ENCODE assay signal across 4 fruit fly cellular contexts in the genomic region with DNA sequence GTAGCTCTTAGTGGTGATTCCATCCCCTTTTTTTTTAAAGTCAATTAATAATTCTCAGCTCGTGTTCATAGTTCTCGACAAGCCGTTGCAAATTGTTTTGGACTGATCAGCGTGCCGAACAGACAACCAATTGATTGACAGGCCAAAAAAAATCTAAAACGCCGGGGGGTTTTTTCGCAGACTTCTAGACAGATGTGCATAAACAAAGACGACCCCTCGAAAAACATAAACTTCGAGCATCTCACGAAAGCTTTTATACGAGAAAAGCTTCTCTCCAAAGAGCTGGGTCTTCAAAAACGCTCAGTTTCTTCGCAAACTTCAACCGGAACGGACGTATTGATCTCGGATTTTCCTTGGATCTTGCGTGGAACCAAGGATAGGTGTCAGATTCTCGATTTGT.
TF ChIP-seq lines count a peak whose summit lies in the region.

A gene (plus strand): TSS at position 301 of the 400 bp plus-strand sequence.

- no peak for TF ChIP-seq CTCF in whole organism, embryonic (GFP tag; optimal IDR thresholded peaks at IDR 0.05; lab: Kevin White, UChicago)

TF ChIP-seq in whole organism, embryonic, 481 proteins besides CTCF, POLR2A, EP300 and RAD21:
- TF ChIP-seq Ets65A (GFP tag; lab: Kevin White, UChicago) (no peak), otp (GFP tag; IDR thresholded peaks at IDR 0.05; lab: Robert Waterston, UW) (0 out of 3 replicates have a peak, but pooled peaks have one; percentile 11), CG15514 (GFP tag; optimal IDR thresholded peaks at IDR 0.05; lab: Kevin White, UChicago) (peak; percentile 5), CG10543 (GFP tag; optimal IDR thresholded peaks at IDR 0.05; lab: Kevin White, UChicago) (peak; percentile 2), CG42726 (GFP tag; IDR thresholded peaks at IDR 0.05; lab: Robert Waterston, UW; ENCODE audit: partially characterized antibody) (0 out of 2 replicates have a peak, but pooled peaks have one; percentile 15), CG9215 (GFP tag; IDR thresholded peaks at IDR 0.05; lab: Robert Waterston, UW) (no peak), Drgx (GFP tag; IDR thresholded peaks at IDR 0.05; lab: Robert Waterston, UW) (0 out of 2 replicates have a peak, but pooled peaks have one; percentile 9), Trl (optimal IDR thresholded peaks at IDR 0.05; lab: Kevin White, UChicago) (peak in 1 of 2 experiments; percentile 15), Trl (GFP tag; optimal IDR thresholded peaks at IDR 0.05; lab: Kevin White, UChicago) (no peak), CG13894 (tag; optimal IDR thresholded peaks at IDR 0.05; lab: Kevin White, UChicago) (peak; percentile 37), lola (GFP tag; optimal IDR thresholded peaks at IDR 0.05; lab: Kevin White, UChicago) (no peak), CG12769 (tag; optimal IDR thresholded peaks at IDR 0.05; lab: Kevin White, UChicago) (peak; percentile 48), sna (GFP tag; IDR thresholded peaks at IDR 0.05; lab: Robert Waterston, UW; ENCODE audit: partially characterized antibody) (no peak)

TF ChIP-seq in whole organism, prepupa, 60 proteins besides CTCF, POLR2A, EP300 and RAD21:
- TF ChIP-seq fkh (GFP tag; optimal IDR thresholded peaks at IDR 0.05; lab: Kevin White, UChicago) = peak; percentile 53
- TF ChIP-seq CG15336 (GFP tag; IDR thresholded peaks at IDR 0.05; lab: Robert Waterston, UW) = peak; percentile 20; the same call in 1 of the 2 replicates
- no peak for TF ChIP-seq pdm3 (GFP tag; optimal IDR thresholded peaks at IDR 0.05; lab: Kevin White, UChicago)

TF ChIP-seq in whole organism, pupa, 21 proteins besides CTCF, POLR2A, EP300 and RAD21:
- no peak for TF ChIP-seq rn (GFP tag; IDR thresholded peaks at IDR 0.05; lab: Robert Waterston, UW)
- TF ChIP-seq CG13204 (GFP tag; optimal IDR thresholded peaks at IDR 0.05; lab: Kevin White, UChicago) = no peak
- TF ChIP-seq CG34367 (tag; optimal IDR thresholded peaks at IDR 0.05; lab: Kevin White, UChicago) = no peak
- TF ChIP-seq CG8301 (tag; optimal IDR thresholded peaks at IDR 0.05; lab: Kevin White, UChicago) = no peak
- no peak for TF ChIP-seq Pif1A (GFP tag; optimal IDR thresholded peaks at IDR 0.05; lab: Kevin White, UChicago)
- no peak for TF ChIP-seq CG15710 (tag; optimal IDR thresholded peaks at IDR 0.05; lab: Kevin White, UChicago)
- TF ChIP-seq gl (tag; optimal IDR thresholded peaks at IDR 0.05; lab: Kevin White, UChicago) = no peak
- 0 out of 3 replicates have a peak, but pooled peaks have one; percentile 13 for TF ChIP-seq CG4496 (GFP tag; IDR thresholded peaks at IDR 0.05; lab: Robert Waterston, UW)
- no peak for TF ChIP-seq CG32121 (GFP tag; IDR thresholded peaks at IDR 0.05; lab: Robert Waterston, UW)
- no peak for TF ChIP-seq D1 (tag; optimal IDR thresholded peaks at IDR 0.05; lab: Kevin White, UChicago)
- no peak for TF ChIP-seq CG8159 (tag; optimal IDR thresholded peaks at IDR 0.05; lab: Kevin White, UChicago)
- peak; percentile 35 for TF ChIP-seq EcR (GFP tag; optimal IDR thresholded peaks at IDR 0.05; lab: Kevin White, UChicago)
- TF ChIP-seq CG9948 (tag; optimal IDR thresholded peaks at IDR 0.05; lab: Kevin White, UChicago) = no peak
- TF ChIP-seq CG14655 (GFP tag; optimal IDR thresholded peaks at IDR 0.05; lab: Kevin White, UChicago) = no peak
- 0 out of 3 replicates have a peak, but pooled peaks have one; percentile 19 for TF ChIP-seq fd96Ca (GFP tag; IDR thresholded peaks at IDR 0.05; lab: Robert Waterston, UW)
- TF ChIP-seq Ets98B (GFP tag; IDR thresholded peaks at IDR 0.05; lab: Robert Waterston, UW) = no peak
- TF ChIP-seq Pif1B (GFP tag; optimal IDR thresholded peaks at IDR 0.05; lab: Kevin White, UChicago) = no peak
- no peak for TF ChIP-seq CG12605 (GFP tag; IDR thresholded peaks at IDR 0.05; lab: Robert Waterston, UW)
- TF ChIP-seq CG10348 (GFP tag; IDR thresholded peaks at IDR 0.05; lab: Robert Waterston, UW) = no peak
TF ChIP-seq in whole organism, pupa: peak in this region for 3.

TF ChIP-seq in whole organism, wandering third instar larva, 38 proteins besides CTCF, POLR2A, EP300 and RAD21:
- TF ChIP-seq usp (GFP tag; optimal IDR thresholded peaks at IDR 0.05; lab: Kevin White, UChicago) (no peak), pan (optimal IDR thresholded peaks at IDR 0.05; lab: Kevin White, UChicago) (no peak), brk (GFP tag; optimal IDR thresholded peaks at IDR 0.05; lab: Kevin White, UChicago) (no peak), CrebA (GFP tag; optimal IDR thresholded peaks at IDR 0.05; lab: Kevin White, UChicago; ENCODE audit: borderline replicate concordance) (no peak), Rel (GFP tag; optimal IDR thresholded peaks at IDR 0.05; lab: Kevin White, UChicago) (no peak), Rel (tag; optimal IDR thresholded peaks at IDR 0.05; lab: Kevin White, UChicago) (peak; percentile 61), CG9705 (GFP tag; optimal IDR thresholded peaks at IDR 0.05; lab: Kevin White, UChicago) (no peak), CG32264 (GFP tag; optimal IDR thresholded peaks at IDR 0.05; lab: Kevin White, UChicago) (no peak), Hr78 (GFP tag; optimal IDR thresholded peaks at IDR 0.05; lab: Kevin White, UChicago) (no peak), Vsx2 (GFP tag; optimal IDR thresholded peaks at IDR 0.05; lab: Kevin White, UChicago; ENCODE audit: partially characterized antibody) (peak; percentile 16), woc (GFP tag; optimal IDR thresholded peaks at IDR 0.05; lab: Kevin White, UChicago) (no peak), foxo (GFP tag; optimal IDR thresholded peaks at IDR 0.05; lab: Kevin White, UChicago) (no peak)
